Worm (Caenorhabditis elegans): ENCODE data around the gene ztf-9.

ztf-9 gene

ce11 chrV:9712418-9713173 is 20.6 kb upstream of the ztf-9 start:
- no peak for TF ChIP-seq unc-62 (GFP tag; optimal IDR thresholded peaks at IDR 0.05)

- TF ChIP-seq unc-62 (GFP tag; optimal IDR thresholded peaks at IDR 0.05), result no peak
These were observed 19.2 kb upstream of the ztf-9 start for ce11 chrV:9711174-9711573.

DNA sequence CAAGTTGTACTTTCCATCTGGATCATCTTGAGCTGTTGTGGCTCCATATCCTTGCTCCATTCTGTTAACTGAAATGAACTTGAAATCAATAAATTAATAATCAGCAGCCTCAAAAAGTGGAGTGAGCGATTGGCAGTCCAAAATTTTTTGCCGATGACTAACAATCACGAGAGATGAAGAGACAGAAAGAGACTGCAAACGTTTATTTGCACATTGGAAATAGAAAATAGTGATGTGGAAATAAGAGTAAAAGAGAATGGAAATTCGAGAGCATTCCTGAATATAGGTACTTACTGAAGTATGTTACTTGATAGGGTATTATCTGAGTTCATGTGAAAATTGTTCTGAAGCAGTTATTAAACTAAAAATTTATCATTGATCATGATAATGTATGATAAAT is 17.8 kb upstream of the ztf-9 start, which contains the start of gene tag-120:
tag-120 (minus strand) TSS at position 68 of the 400 bp plus-strand sequence.
- no peak for TF ChIP-seq unc-62 (GFP tag; optimal IDR thresholded peaks at IDR 0.05)

DNA sequence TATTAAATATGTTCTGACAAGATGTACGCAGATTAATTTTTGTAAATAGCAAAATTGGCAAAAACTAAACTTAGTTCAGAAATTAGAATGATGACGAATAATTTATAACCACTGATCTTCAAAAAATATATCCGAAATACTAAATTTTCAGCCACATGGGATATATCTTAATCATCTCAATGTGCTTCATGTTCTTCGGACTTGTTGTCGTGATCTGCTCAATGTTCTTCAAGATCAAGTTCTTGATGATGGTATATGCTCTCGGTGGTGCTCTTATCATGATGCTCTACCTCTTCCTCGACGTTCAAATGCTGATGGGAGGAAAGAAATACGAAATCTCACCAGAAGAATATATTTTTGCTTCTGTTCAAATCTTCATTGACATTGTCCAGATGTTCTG is 14.6 kb upstream of the ztf-9 start:
- no peak for TF ChIP-seq unc-62 (GFP tag; optimal IDR thresholded peaks at IDR 0.05)

- no peak for TF ChIP-seq unc-62 (GFP tag; optimal IDR thresholded peaks at IDR 0.05)
These were observed 12.4 kb upstream of the ztf-9 start for ce11 chrV:9704399-9704798.

- no peak for TF ChIP-seq unc-62 (GFP tag; optimal IDR thresholded peaks at IDR 0.05)
These were observed 11.6 kb upstream of the ztf-9 start for ce11 chrV:9703549-9703948.

- no peak for TF ChIP-seq unc-62 (GFP tag; optimal IDR thresholded peaks at IDR 0.05)
These were observed 10.8 kb upstream of the ztf-9 start, which contains the start of gene xbx-6 for ce11 chrV:9702755-9703154. Gene xbx-6 (plus strand): TSS chrV:9703055.

ce11 chrV:9701861-9702260 is 9.9 kb upstream of the ztf-9 start:
- TF ChIP-seq unc-62 (GFP tag; optimal IDR thresholded peaks at IDR 0.05), result no peak

- TF ChIP-seq unc-62 (GFP tag; optimal IDR thresholded peaks at IDR 0.05), result no peak
These were observed 7.3 kb upstream of the ztf-9 start for ce11 chrV:9699216-9699615.

- TF ChIP-seq unc-62 (GFP tag; optimal IDR thresholded peaks at IDR 0.05), result no peak
These were observed 4.8 kb upstream of the ztf-9 start, which contains the start of gene her-1 for ce11 chrV:9696715-9697114. Gene her-1 (plus strand): TSS chrV:9697015.

ce11 chrV:9692649-9693112 is 722 bp upstream of the ztf-9 start, which contains the start of gene ZK287.7:
Gene ZK287.7 (plus strand): TSS chrV:9693062.
- no peak for TF ChIP-seq unc-62 (GFP tag; optimal IDR thresholded peaks at IDR 0.05)

DNA sequence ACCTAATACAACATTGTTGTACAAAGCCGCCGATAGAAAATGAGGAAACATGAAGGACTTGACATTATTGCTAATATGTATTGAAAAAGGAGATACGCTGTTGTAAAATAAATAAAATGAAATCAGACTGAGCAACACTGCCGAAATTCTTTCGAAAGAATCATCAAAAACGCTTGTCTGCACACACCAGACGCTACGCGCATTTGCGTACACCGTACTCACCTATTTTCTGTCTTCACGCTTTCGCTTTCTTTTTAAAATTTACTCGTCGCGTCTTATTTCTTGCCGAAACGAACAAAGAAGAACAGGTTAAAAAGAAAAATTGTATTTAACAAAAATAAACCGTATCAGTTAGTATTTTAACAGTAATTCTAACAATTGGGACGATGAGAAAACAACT is 1.2 kb downstream of the ztf-9 start:
- TF ChIP-seq unc-62 (GFP tag; optimal IDR thresholded peaks at IDR 0.05), result no peak

ce11 chrV:9690099-9690572 is 1.8 kb downstream of the ztf-9 start, which contains the start of gene rbx-1:
Gene rbx-1 (minus strand): TSS chrV:9690522.
- no peak for TF ChIP-seq unc-62 (GFP tag; optimal IDR thresholded peaks at IDR 0.05)

DNA sequence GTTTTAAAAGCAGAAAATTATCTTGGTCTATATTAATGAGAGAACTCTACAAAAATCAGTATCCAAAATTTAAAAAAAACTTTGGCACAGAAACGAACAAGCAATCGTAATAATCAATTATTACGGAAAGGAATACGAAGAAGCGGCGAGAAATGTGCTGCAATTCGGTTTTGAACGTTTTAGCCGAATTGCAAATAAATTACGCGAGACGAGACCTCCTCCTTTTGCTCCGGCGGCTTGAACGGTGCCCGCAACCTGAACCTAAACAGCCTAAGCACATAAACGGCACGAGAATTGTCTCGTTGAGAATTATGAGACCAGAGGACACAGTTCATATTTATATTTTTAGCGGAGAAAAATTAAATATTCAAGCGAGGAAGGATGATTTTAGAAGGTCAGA is 2.6 kb downstream of the ztf-9 start:
- TF ChIP-seq unc-62 (GFP tag; optimal IDR thresholded peaks at IDR 0.05), result no peak

DNA sequence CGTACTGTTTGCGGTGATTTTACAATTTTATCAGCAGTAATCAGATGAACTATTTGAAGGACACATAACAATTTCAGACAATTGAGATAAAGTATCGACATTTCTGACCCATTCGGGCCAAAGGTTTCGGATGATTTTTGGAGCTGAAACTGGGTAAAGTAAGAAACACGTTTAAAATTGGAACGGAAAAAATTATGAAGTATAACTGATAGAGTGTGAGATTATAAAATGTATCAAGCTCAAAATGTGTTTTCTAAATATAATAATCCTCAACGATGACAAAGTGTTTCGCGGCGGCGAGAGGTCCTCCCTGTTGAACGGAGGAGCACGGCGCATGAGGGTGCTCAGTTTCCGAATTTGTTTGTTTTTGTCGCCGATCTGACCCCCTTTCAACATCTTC is 6.4 kb downstream of the ztf-9 start, which contains the start of gene ZK287.4:
ZK287.4 (minus strand) TSS at position 101 of the 400 bp plus-strand sequence.
- TF ChIP-seq unc-62 (GFP tag; optimal IDR thresholded peaks at IDR 0.05), result no peak

ce11 chrV:9680260-9680659 is 11.7 kb downstream of the ztf-9 start:
- TF ChIP-seq unc-62 (GFP tag; optimal IDR thresholded peaks at IDR 0.05), result no peak

- no peak for TF ChIP-seq unc-62 (GFP tag; optimal IDR thresholded peaks at IDR 0.05)
These were observed 12.8 kb downstream of the ztf-9 start, which contains the start of gene ZK287.9 for ce11 chrV:9679166-9679565. Gene ZK287.9 (plus strand): TSS chrV:9679357.

All from whole organism, dauer.